Fruit fly (Drosophila melanogaster): Measurements from ENCODE around the gene Grl36a.

- TF ChIP-seq psq (optimal IDR thresholded peaks at IDR 0.05) = no peak
- TF ChIP-seq Myc (optimal IDR thresholded peaks at IDR 0.05) = no peak
- no peak for TF ChIP-seq Sin3A (optimal IDR thresholded peaks at IDR 0.05)
These were observed 1.7 kb upstream of the Grl36a start, which contains the start of gene Gr36c for dm6 chr2L:17180038-17180437.
